Worm (Caenorhabditis elegans) whole organism, L2 larva: ENCODE results near the gene T06A10.106.
"Not testable (repeated sequence)": the region's sequence is repeated elsewhere in the genome, so short reads cannot be mapped to it uniquely, and the experiment has no call there.

ENCODE experiments used
- egl-27 ChIP-seq: sonication (generic microtip); optimal IDR thresholded peaks from 3 replicates; lab custom pipeline; 2017; ENCODE audit warnings: missing biosample characterization, missing genetic modification reagents, missing genetic modification characterization
- elt-1 ChIP-seq: fragments of 150-350 bp; optimal IDR thresholded peaks from 2 replicates; lab custom pipeline; 2014; ENCODE audit warnings: missing biosample characterization, missing genetic modification characterization
- elt-3 ChIP-seq: sonication (generic microtip); optimal IDR thresholded peaks from 2 replicates; lab custom pipeline; 2017; ENCODE audit warnings: missing biosample characterization, missing genetic modification characterization
- fos-1 ChIP-seq: fragments of 150-350 bp; optimal IDR thresholded peaks from 2 replicates; lab custom pipeline; 2014; ENCODE audit warnings: missing biosample characterization, missing genetic modification characterization
- nhr-12 ChIP-seq: fragments of 150-350 bp; optimal IDR thresholded peaks from 2 replicates; lab custom pipeline; 2014; ENCODE audit warnings: missing biosample characterization, missing genetic modification characterization
- snpc-4 ChIP-seq: fragments of 150-350 bp; optimal IDR thresholded peaks from 2 replicates; lab custom pipeline; 2014; ENCODE audit warnings: missing biosample characterization, missing genetic modification characterization
- ztf-4 ChIP-seq: fragments of 150-350 bp; optimal IDR thresholded peaks from 2 replicates; lab custom pipeline; 2014; ENCODE audit warnings: missing biosample characterization, missing genetic modification characterization

ce11 chrIV:16845376-16845775 is 23.4 kb downstream of the T06A10.106 start:
- TF ChIP-seq elt-1 (tag; lab: Kevin White, UChicago); nhr-12 (tag; lab: Kevin White, UChicago); egl-27 (tag; lab: Kevin White, UChicago); ztf-4 (tag; lab: Kevin White, UChicago); fos-1; elt-3; snpc-4 (tag; lab: Kevin White, UChicago): not testable (repeated sequence)
